Worm (Caenorhabditis elegans): ENCODE results near the gene sec-22.

The sec-22 gene

DNA sequence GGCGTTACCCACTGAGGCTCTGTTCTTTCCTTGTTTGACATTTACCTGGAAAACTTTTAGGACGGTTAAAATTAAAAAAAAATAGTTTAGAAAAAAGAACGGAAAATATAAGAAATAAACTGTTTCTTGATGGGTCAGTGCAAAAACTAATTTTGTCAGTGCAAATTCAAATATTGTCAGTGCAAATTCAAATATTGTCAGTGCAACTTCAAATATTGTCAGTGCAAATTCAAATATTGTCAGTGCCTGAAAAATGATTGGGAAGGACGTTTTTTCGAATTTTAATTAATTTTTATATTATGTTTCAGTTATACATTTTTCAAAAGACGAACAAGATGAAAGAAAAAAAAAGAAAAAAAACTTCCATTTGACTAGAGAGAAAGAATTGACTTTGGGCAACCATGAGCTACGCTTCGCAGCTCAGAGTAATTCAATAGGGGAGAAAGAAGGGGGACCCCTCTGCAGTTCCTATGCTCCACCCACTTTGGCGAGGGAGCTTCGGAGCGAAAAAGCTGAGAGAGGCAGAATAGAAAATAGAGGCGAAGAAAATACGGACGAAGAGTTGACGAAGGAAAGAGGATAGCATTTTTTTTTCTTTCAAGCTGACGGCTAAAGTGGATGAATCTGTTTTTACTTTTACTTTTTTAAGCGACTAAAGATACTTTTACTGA lies 27.2 kb downstream of the sec-22 start, which contains the start of gene unc-1:
Gene unc-1 (minus strand): TSS at position 51 of the 671 bp plus-strand sequence.
- TF ChIP-seq gei-8 (GFP tag; optimal IDR thresholded peaks at IDR 0.05) (no peak), rbr-2 (tag; optimal IDR thresholded peaks at IDR 0.05) (peak; percentile 15), ctbp-1 (GFP tag; IDR thresholded peaks at IDR 0.05) (peak; percentile 63; the same call in 1 of the 2 replicates), aly-2 (tag; optimal IDR thresholded peaks at IDR 0.05) (no peak), madf-5 (GFP tag; IDR thresholded peaks at IDR 0.05) (no peak), aha-1 (tag) (peak; percentile 22), zip-2 (tag; optimal IDR thresholded peaks at IDR 0.05) (no peak), nhr-76 (tag; optimal IDR thresholded peaks at IDR 0.05) (no peak), ces-1 (GFP tag; optimal IDR thresholded peaks at IDR 0.05) (peak; percentile 81), hmg-1.1 (GFP tag; IDR thresholded peaks at IDR 0.05) (peak; percentile 72; the same call in 1 of the 2 replicates), ceh-62 (tag; optimal IDR thresholded peaks at IDR 0.05) (no peak), fkh-10 (GFP tag; optimal IDR thresholded peaks at IDR 0.05) (peak; percentile 35), ztf-7 (tag; optimal IDR thresholded peaks at IDR 0.05) (no peak), ceh-44 (GFP tag; IDR thresholded peaks at IDR 0.05) (no peak), mep-1 (tag; optimal IDR thresholded peaks at IDR 0.05) (peak; percentile 41)

DNA sequence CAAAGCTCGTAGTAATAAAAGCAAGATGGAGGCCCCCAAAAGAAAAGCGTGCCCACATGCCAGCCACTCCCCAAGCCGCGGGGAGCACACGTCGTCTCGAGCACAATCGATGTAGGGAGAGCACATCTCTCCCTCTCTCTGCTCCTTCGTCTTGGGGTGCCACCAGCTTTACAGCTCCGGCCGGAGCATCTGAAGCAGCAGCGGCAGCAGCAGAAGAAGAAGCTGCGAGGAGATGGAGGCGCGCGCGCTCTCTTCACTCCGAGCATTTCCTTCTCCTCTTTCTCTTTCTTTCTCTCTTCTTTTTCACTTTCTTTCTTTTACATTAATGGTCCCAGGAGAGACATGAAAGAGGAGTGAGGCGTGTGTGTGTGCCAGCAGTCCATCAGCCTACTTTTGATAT lies 28.7 kb downstream of the sec-22 start:
- TF ChIP-seq ceh-44 (GFP tag; IDR thresholded peaks at IDR 0.05) (no peak), nhr-41 (GFP tag; IDR thresholded peaks at IDR 0.05) (no peak), hif-1 (tag; optimal IDR thresholded peaks at IDR 0.05) (peak in 1 of 2 experiments; percentile 38), lin-38 (GFP tag; IDR thresholded peaks at IDR 0.05) (0 out of 2 replicates have a peak, but pooled peaks have one; percentile 9), dmd-9 (GFP tag; IDR thresholded peaks at IDR 0.05) (0 out of 2 replicates have a peak, but pooled peaks have one; percentile 36), unc-62 (GFP tag; optimal IDR thresholded peaks at IDR 0.05 in 1 of 2) (peak in 1 of 2 experiments; percentile 99), unc-62 (tag; optimal IDR thresholded peaks at IDR 0.05) (no peak), mxl-3 (GFP tag; optimal IDR thresholded peaks at IDR 0.05) (peak; percentile 66), mdl-1 (tag; optimal IDR thresholded peaks at IDR 0.05) (peak in 1 of 2 experiments; percentile 70), nhr-48 (tag; optimal IDR thresholded peaks at IDR 0.05) (peak; percentile 9), ama-1 (optimal IDR thresholded peaks at IDR 0.05) (no peak), ctbp-1 (GFP tag; IDR thresholded peaks at IDR 0.05) (peak; percentile 79), F37D6.2 (tag; optimal IDR thresholded peaks at IDR 0.05) (peak; percentile 72), dmd-6 (GFP tag; IDR thresholded peaks at IDR 0.05) (peak; percentile 36), rbr-2 (tag; optimal IDR thresholded peaks at IDR 0.05) (peak; percentile 83), lsy-2 (tag; optimal IDR thresholded peaks at IDR 0.05) (peak; percentile 29 to 40), tra-1 (GFP tag; IDR thresholded peaks at IDR 0.05) (0 out of 2 replicates have a peak, but pooled peaks have one; percentile 7), lin-39 (tag; optimal IDR thresholded peaks at IDR 0.05) (peak; percentile 23), mep-1 (tag; optimal IDR thresholded peaks at IDR 0.05) (peak; percentile 73), hlh-11 (tag; optimal IDR thresholded peaks at IDR 0.05) (peak; percentile 48), vab-7 (GFP tag; IDR thresholded peaks at IDR 0.05) (no peak), snpc-4 (tag; optimal IDR thresholded peaks at IDR 0.05) (no peak), hmg-1.1 (GFP tag; IDR thresholded peaks at IDR 0.05) (peak; percentile 85), hlh-30 (tag; optimal IDR thresholded peaks at IDR 0.05; ENCODE audit: insufficient read depth) (peak; percentile 69), nhr-11 (tag; optimal IDR thresholded peaks at IDR 0.05) (peak; percentile 23), R02D3.7 (tag; optimal IDR thresholded peaks at IDR 0.05) (no peak), set-16 (GFP tag; IDR thresholded peaks at IDR 0.05) (peak; percentile 99)

- TF ChIP-seq aha-1 (tag), result peak; percentile 35
- no peak for TF ChIP-seq hmg-1.1 (GFP tag; IDR thresholded peaks at IDR 0.05)
- no peak for TF ChIP-seq lin-39 (tag; optimal IDR thresholded peaks at IDR 0.05)
- TF ChIP-seq lin-38 (GFP tag; IDR thresholded peaks at IDR 0.05), result no peak
- no peak for TF ChIP-seq ceh-82 (tag; optimal IDR thresholded peaks at IDR 0.05)
- TF ChIP-seq nhr-10 (tag; optimal IDR thresholded peaks at IDR 0.05), result no peak
- TF ChIP-seq jun-1 (tag; optimal IDR thresholded peaks at IDR 0.05), result no peak
Measured at ce11 chrX:1068986-1069385, 33.6 kb downstream of the sec-22 start, which contains the start of gene mksr-1. Gene mksr-1, minus strand, starts transcription at chrX:1069129.

All from whole organism, L4 larva.